Fruit fly (Drosophila melanogaster): ENCODE results near the gene cad.

Gene cad

DNA sequence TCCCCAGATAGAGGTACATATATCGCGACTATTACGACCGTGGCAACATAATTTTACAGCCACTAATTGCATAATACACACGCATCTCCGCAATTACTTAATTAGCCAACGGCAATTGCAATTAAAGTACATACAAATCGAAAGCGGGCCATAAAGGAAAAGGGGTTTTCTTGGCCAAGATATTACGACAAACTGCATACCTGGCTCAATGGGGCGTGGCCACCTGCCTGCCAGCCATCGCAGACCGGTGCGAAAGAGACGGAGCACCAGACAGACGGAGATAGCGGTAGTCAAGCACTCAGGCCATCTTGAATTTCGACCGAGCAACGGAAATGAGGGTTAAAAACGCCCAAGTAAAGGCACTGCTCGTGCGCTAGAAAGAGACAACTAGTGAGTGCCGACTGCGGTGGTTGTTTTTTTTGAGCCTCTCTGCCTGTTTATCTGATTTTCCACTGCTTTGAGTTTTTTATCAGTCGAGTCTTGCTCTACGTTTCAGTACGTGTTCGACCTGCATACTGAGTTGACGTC lies at the start of gene cad (continued):
- peak; percentile 47 for TF ChIP-seq CG17829 (tag; optimal IDR thresholded peaks at IDR 0.05)
- no peak for TF ChIP-seq gt (GFP tag; IDR thresholded peaks at IDR 0.05)
- no peak for TF ChIP-seq Ssrp (tag; optimal IDR thresholded peaks at IDR 0.05)
- TF ChIP-seq CG6175 (GFP tag; IDR thresholded peaks at IDR 0.05) = 0 out of 3 replicates have a peak, but pooled peaks have one; percentile 19
- no peak for TF ChIP-seq esg (GFP tag; conservative IDR thresholded peaks at IDR 0.05)
- TF ChIP-seq bbx (GFP tag; IDR thresholded peaks at IDR 0.05; ENCODE audit: partially characterized antibody) = peak; percentile 20; the same call in 1 of the 2 replicates
- peak; percentile 56 for TF ChIP-seq Deaf1 (tag; optimal IDR thresholded peaks at IDR 0.05)
- TF ChIP-seq otp (GFP tag; IDR thresholded peaks at IDR 0.05) = peak; percentile 58; the same call in 2 of the 3 replicates
- no peak for TF ChIP-seq Dref (GFP tag; IDR thresholded peaks at IDR 0.05)
- no peak for TF ChIP-seq Poxn (GFP tag; IDR thresholded peaks at IDR 0.05)
- TF ChIP-seq CG15011 (GFP tag; optimal IDR thresholded peaks at IDR 0.05) = no peak
- TF ChIP-seq dimm (GFP tag; IDR thresholded peaks at IDR 0.05) = no peak
- no peak for TF ChIP-seq Gug (GFP tag; IDR thresholded peaks at IDR 0.05)
- TF ChIP-seq GATAe (GFP tag; conservative IDR thresholded peaks at IDR 0.05) = peak; percentile 80
- no peak for TF ChIP-seq cwo (GFP tag; optimal IDR thresholded peaks at IDR 0.05)
- TF ChIP-seq da (GFP tag; optimal IDR thresholded peaks at IDR 0.05) = no peak
- TF ChIP-seq E2f1 (GFP tag; IDR thresholded peaks at IDR 0.05) = no peak
- no peak for TF ChIP-seq CG9437 (GFP tag; optimal IDR thresholded peaks at IDR 0.05)
- no peak for TF ChIP-seq prd (optimal IDR thresholded peaks at IDR 0.05)
- TF ChIP-seq prd (GFP tag; IDR thresholded peaks at IDR 0.05) = no peak
- TF ChIP-seq CG2712 (tag; optimal IDR thresholded peaks at IDR 0.05) = no peak
- no peak for TF ChIP-seq CG4282 (GFP tag; optimal IDR thresholded peaks at IDR 0.05)
- no peak for TF ChIP-seq run (tag; optimal IDR thresholded peaks at IDR 0.05)
- no peak for TF ChIP-seq Hmx (GFP tag; optimal IDR thresholded peaks at IDR 0.05)
- no peak for TF ChIP-seq CG6854 (GFP tag; optimal IDR thresholded peaks at IDR 0.05)
- no peak for TF ChIP-seq inv (GFP tag; IDR thresholded peaks at IDR 0.05; ENCODE audit: partially characterized antibody)
- TF ChIP-seq Hr3 (GFP tag; optimal IDR thresholded peaks at IDR 0.05) = no peak
- TF ChIP-seq Oaz (GFP tag; IDR thresholded peaks at IDR 0.05) = no peak
- no peak for TF ChIP-seq luna (GFP tag; optimal IDR thresholded peaks at IDR 0.05)
- TF ChIP-seq grn (GFP tag; optimal IDR thresholded peaks at IDR 0.05) = peak; percentile 97
- no peak for TF ChIP-seq fru (optimal IDR thresholded peaks at IDR 0.05)
- no peak for TF ChIP-seq sna (GFP tag; IDR thresholded peaks at IDR 0.05; ENCODE audit: partially characterized antibody)
- no peak for TF ChIP-seq Myb (GFP tag; optimal IDR thresholded peaks at IDR 0.05)
- TF ChIP-seq CG3726 (GFP tag; IDR thresholded peaks at IDR 0.05) = no peak
- no peak for TF ChIP-seq pnt (GFP tag; optimal IDR thresholded peaks at IDR 0.05)
- no peak; the same call in 1 of the 2 replicates for TF ChIP-seq Ada2b (GFP tag; IDR thresholded peaks at IDR 0.05)
- no peak for TF ChIP-seq bowl (GFP tag; IDR thresholded peaks at IDR 0.05)
- TF ChIP-seq Dbx (GFP tag; IDR thresholded peaks at IDR 0.05) = no peak
- TF ChIP-seq CG15073 (GFP tag; optimal IDR thresholded peaks at IDR 0.05) = no peak
- TF ChIP-seq slou (GFP tag; optimal IDR thresholded peaks at IDR 0.05) = no peak
- TF ChIP-seq croc (GFP tag; conservative IDR thresholded peaks at IDR 0.05) = no peak
- TF ChIP-seq caup (GFP tag; optimal IDR thresholded peaks at IDR 0.05; ENCODE audit: severe bottlenecking) = peak; percentile 40
- no peak for TF ChIP-seq CTCF (GFP tag; optimal IDR thresholded peaks at IDR 0.05)
- TF ChIP-seq Hand (GFP tag; optimal IDR thresholded peaks at IDR 0.05) = no peak
- no peak for TF ChIP-seq Oli (tag; optimal IDR thresholded peaks at IDR 0.05)
- no peak for TF ChIP-seq CG18599 (GFP tag; optimal IDR thresholded peaks at IDR 0.05)
- TF ChIP-seq fd102C (GFP tag; optimal IDR thresholded peaks at IDR 0.05) = no peak
- no peak for TF ChIP-seq CG12155 (GFP tag; optimal IDR thresholded peaks at IDR 0.05)
- TF ChIP-seq amos (GFP tag; IDR thresholded peaks at IDR 0.05; ENCODE audit: partially characterized antibody) = no peak; the same call in 1 of the 2 replicates
- TF ChIP-seq bsh (GFP tag; optimal IDR thresholded peaks at IDR 0.05) = peak in 1 of 2 experiments; percentile 18
- no peak for TF ChIP-seq CG14014 (GFP tag; IDR thresholded peaks at IDR 0.05)
- no peak for TF ChIP-seq CG15601 (tag; optimal IDR thresholded peaks at IDR 0.05)

All from whole organism, embryonic.